Fruit fly (Drosophila melanogaster) Kc167 (cell line): ENCODE measurements around the gene CG11342.

ENCODE experiments used
- Sin3A ChIP-seq: fragments of >200 bp; optimal IDR thresholded peaks from 2 replicates; lab custom pipeline; 2018; ENCODE audit warnings: missing external identifiers
- h ChIP-seq: fragments of >200 bp; optimal IDR thresholded peaks from 3 replicates; lab custom pipeline; 2018; ENCODE audit warnings: missing external identifiers
- psq ChIP-seq: fragments of >200 bp; optimal IDR thresholded peaks from 2 replicates; lab custom pipeline; 2017; ENCODE audit warnings: missing external identifiers

DNA sequence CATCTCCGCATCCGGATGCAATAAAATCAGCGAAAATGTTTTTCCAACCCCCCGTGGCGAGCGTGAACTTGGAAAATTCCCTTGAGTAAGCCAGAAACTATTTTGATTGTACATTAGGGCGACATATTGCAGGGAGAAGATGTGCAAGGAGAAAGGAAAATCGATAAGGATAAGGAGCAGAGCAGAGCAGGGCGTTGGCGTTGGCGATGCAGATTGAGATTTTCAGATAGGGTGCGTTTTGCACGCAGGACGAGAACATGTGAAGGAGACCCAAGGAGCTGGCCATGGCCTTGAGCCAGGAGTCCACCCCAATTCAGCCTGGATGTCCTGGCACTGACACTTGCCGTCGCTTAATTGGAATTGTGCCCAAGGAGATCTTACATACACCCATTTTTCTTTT lies 10.3 kb downstream of the CG11342 start:
- TF ChIP-seq h (lab: Kevin White, UChicago) = no peak
- no peak for TF ChIP-seq Sin3A
- no peak for TF ChIP-seq psq (lab: Kevin White, UChicago)
